Worm (Caenorhabditis elegans): ENCODE data around the gene R12B2.6.

R12B2.6 gene

DNA sequence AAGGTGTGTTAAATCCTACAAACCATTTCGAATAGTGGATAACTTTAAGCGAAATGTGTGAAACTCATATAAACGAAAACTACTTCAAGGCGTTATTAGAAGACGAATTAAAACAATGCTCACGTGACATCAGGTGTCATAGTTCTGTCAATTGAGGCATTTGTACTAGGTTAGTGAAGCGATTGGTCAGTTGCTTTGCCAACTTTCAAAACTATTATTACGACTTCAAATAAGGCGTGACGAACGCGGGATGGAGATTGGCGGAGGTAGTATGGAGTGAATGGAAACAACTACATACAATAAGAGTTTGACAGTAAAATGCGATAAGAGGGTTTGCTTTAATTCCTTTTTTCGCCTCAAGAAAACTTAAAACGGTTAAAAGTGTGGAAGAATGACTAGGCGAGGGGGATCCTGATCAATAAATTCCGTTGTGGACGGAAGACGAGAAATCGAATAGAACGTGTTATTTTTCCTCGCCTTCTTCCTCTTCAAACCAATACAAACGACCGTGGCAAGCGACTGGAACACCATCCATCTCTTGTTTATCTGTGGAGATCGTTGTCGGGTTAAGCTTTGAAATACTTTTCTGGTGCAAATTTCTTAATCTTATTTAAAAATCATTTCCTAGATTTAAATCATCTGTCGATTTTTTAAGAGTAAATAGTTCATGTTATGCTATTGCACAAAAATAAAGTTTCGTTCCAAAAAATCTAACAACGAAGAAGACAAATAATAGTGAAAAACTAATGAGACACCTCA, 7.0 kb upstream of the R12B2.6 start:
- no peak for TF ChIP-seq mls-2 (tag; optimal IDR thresholded peaks at IDR 0.05)
- TF ChIP-seq unc-39 (tag; optimal IDR thresholded peaks at IDR 0.05): no peak
- TF ChIP-seq drap-1 (GFP tag; optimal IDR thresholded peaks at IDR 0.05): no peak
- TF ChIP-seq blmp-1 (tag; optimal IDR thresholded peaks at IDR 0.05): no peak
- TF ChIP-seq mab-5 (tag; optimal IDR thresholded peaks at IDR 0.05): no peak
- TF ChIP-seq flh-1 (GFP tag; optimal IDR thresholded peaks at IDR 0.05): no peak
- TF ChIP-seq elt-1 (tag; optimal IDR thresholded peaks at IDR 0.05; ENCODE audit: borderline replicate concordance, insufficient read depth): no peak
- TF ChIP-seq lin-13 (tag; optimal IDR thresholded peaks at IDR 0.05): no peak
- no peak for TF ChIP-seq zip-8 (tag; optimal IDR thresholded peaks at IDR 0.05)

DNA sequence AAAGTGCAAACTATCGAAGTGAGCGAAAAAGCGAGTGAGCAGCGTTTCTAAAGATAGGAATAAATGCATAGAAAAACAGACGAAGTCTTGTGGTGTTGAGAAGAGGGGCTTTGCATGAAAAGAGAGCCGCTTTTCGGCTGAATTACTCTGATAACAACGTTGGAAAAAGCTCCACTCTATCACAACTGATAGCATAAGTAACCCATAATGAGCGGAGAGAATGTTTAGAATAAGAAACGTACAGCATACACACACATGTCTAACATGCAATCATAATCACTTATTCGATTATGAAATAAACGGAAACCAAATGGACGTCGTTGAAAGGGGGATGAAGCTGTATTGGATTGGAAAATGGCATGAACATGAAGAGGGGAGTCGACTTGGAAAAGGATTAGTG, 6.3 kb upstream of the R12B2.6 start:
- TF ChIP-seq ceh-83 (GFP tag; optimal IDR thresholded peaks at IDR 0.05) (no peak), ces-1 (GFP tag; optimal IDR thresholded peaks at IDR 0.05) (peak; percentile 27), M03D4.4 (tag; optimal IDR thresholded peaks at IDR 0.05) (no peak), nhr-76 (tag; optimal IDR thresholded peaks at IDR 0.05) (no peak)

DNA sequence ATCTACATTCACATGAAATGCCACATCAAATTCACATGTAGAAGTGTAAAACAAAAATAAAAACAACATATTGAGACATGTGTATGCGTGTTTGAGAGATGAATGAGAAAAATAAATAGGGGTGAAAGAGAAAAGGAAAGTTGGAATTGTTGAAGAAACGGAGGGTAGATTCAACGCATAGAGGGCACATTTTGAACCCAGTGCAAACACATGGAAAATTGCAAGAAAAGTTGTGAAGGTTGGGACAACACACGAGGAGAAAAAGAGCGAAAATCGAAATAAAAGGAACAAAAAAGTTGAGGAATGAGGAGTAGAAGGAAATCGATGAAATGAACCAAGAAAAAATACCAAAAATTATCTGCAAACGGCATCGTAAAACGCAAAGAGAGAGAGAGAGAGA, 5.6 kb upstream of the R12B2.6 start:
- TF ChIP-seq lin-32 (GFP tag; optimal IDR thresholded peaks at IDR 0.05): no peak
- no peak for TF ChIP-seq sptf-1 (tag; optimal IDR thresholded peaks at IDR 0.05)
- no peak for TF ChIP-seq snpc-4 (tag; optimal IDR thresholded peaks at IDR 0.05)
- TF ChIP-seq ceh-43 (GFP tag; optimal IDR thresholded peaks at IDR 0.05): no peak
- no peak for TF ChIP-seq ceh-39 (tag; optimal IDR thresholded peaks at IDR 0.05)
- no peak for TF ChIP-seq elt-3 (tag; optimal IDR thresholded peaks at IDR 0.05)
- no peak for TF ChIP-seq zip-8 (tag; optimal IDR thresholded peaks at IDR 0.05)
- TF ChIP-seq nhr-76 (tag; optimal IDR thresholded peaks at IDR 0.05): no peak
- TF ChIP-seq unc-62 (GFP tag; optimal IDR thresholded peaks at IDR 0.05): no peak
- no peak for TF ChIP-seq bed-3 (GFP tag; optimal IDR thresholded peaks at IDR 0.05)
- no peak for TF ChIP-seq nhr-12 (tag; optimal IDR thresholded peaks at IDR 0.05)

DNA sequence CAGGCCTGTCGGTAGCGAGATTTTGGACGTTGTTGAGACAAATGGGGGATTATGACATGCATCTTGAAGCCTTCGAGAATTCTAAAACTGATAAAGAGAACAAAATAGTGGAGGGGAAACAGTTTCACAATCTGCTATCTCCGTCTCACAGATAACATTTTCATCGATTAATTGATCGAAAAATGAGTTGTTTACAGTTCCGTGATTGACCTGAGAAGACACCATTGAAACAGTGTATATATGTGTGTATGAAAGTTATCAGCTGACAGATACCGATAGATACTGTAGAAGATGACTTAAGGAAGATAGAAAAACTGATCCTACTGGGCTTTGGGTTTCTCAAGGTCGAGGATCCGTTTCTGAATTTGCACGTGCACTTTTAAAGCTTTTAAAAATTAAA, 5.2 kb upstream of the R12B2.6 start:
- peak; percentile 32 for TF ChIP-seq elt-3 (tag; optimal IDR thresholded peaks at IDR 0.05)
- no peak for TF ChIP-seq mls-2 (tag; optimal IDR thresholded peaks at IDR 0.05)
- no peak for TF ChIP-seq sem-2 (GFP tag; optimal IDR thresholded peaks at IDR 0.05)
- TF ChIP-seq lin-13 (tag; optimal IDR thresholded peaks at IDR 0.05): no peak
- TF ChIP-seq sptf-1 (tag; optimal IDR thresholded peaks at IDR 0.05): no peak

DNA sequence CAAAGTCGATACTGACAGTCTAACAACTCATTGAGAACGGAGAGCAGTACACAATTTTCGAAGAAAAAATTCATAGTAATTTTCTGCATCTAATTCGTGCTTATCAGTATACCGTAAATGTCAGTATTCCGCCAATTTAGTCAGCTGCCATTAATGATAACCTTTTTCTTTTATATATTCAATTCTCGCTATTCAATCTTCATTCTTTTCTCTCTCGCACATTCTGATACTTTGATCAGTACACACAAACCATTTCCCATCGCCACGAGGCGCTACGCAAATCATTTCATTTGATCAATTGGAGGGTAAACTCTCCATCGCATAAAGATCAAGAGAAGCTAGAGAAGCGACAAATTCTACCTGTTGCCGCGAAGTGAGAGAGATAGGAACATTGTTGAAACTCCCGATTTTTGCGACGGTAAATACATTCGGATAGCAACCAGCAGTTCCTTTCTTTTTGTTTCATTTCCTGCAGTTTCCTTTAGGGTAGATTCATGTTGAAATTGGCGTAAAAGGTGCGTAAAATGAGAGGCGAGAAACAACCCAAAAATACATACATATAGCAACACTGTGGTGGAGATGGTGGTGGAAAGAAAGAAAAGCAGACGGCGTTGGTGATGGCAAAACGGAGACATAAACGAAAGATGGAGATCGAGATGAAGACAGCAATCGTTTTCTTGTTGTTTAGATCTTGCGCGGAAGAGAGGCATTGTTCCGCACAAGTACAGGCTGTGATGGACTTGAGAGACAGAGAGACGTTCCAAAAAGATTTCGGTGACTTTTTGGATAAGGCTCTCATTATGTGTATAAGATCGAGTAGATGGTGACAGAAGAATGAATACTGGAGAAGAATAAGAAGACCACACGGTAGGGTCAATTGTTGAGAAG, 4.5 kb upstream of the R12B2.6 start:
- TF ChIP-seq bed-3 (GFP tag; optimal IDR thresholded peaks at IDR 0.05) (no peak), mep-1 (tag; optimal IDR thresholded peaks at IDR 0.05) (peak; percentile 26), elt-3 (tag; optimal IDR thresholded peaks at IDR 0.05) (peak; percentile 15), elt-1 (tag; optimal IDR thresholded peaks at IDR 0.05; ENCODE audit: borderline replicate concordance, insufficient read depth) (peak; percentile 95), ham-2 (GFP tag; optimal IDR thresholded peaks at IDR 0.05) (peak; percentile 48), hlh-1 (tag; optimal IDR thresholded peaks at IDR 0.05) (no peak)

DNA sequence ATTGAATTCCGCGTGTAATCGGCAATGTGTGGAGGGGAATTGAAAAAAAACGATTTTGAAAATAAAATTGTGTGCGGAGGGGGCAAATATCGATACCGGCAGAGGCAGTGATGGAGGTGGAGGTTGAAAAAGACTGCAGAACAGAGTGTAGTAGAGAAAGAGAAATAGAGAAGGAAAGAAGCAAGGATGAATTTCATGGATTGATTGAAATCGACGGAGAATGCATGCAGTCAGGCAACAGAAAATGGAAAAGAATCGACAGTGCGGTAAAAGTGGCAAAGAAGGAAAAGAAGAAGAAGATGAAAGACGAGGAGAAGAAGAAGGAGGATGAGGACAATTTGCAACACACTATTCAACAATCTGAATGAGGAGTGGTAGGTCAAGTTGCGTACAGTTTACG, 2.9 kb upstream of the R12B2.6 start, which contains the start of gene W04D12.1:
W04D12.1 (plus strand) TSS at position 111 of the 400 bp plus-strand sequence.
- TF ChIP-seq sptf-1 (tag; optimal IDR thresholded peaks at IDR 0.05) (peak; percentile 21), tbx-8 (GFP tag; optimal IDR thresholded peaks at IDR 0.05) (no peak), nhr-237 (tag; optimal IDR thresholded peaks at IDR 0.05) (peak; percentile 27)

Data from whole organism, mixed stage, embryonic.